Worm (Caenorhabditis elegans) whole organism, young adult: ENCODE measurements around the gene zfp-1.

ENCODE experiments used
- B0019.2 ChIP-seq: fragments of 200-800 bp; sonication (Bioruptor generic); conservative IDR thresholded peaks from 2 replicates; pipeline ENCODE4 v1.3.6; 2022; ENCODE audit warnings: missing genetic modification reagents, missing genetic modification characterization, missing compliant biosample characterization
- C06A6.2 ChIP-seq: fragments of 200-800 bp; sonication (Bioruptor generic); conservative IDR thresholded peaks from 2 replicates; pipeline ENCODE4 v1.3.6; 2022; ENCODE audit warnings: missing genetic modification characterization, missing compliant biosample characterization
- F10E7.11 ChIP-seq: sonication (generic microtip); optimal IDR thresholded peaks from 2 replicates; lab custom pipeline; 2017; ENCODE audit warnings: mild to moderate bottlenecking, missing genetic modification characterization, moderate library complexity, missing compliant biosample characterization
- F39B2.1 ChIP-seq: fragments of 200-800 bp; sonication (Bioruptor generic); IDR thresholded peaks from 2 replicates; pipeline ENCODE4 v1.3.6; 2022; ENCODE audit warnings: missing genetic modification reagents, missing genetic modification characterization, missing compliant biosample characterization
- Y53F4B.3 ChIP-seq: fragments of 200-800 bp; sonication (Bioruptor generic); IDR thresholded peaks from 2 replicates; pipeline ENCODE4 v1.3.6; 2022; ENCODE audit warnings: missing genetic modification reagents, missing genetic modification characterization, missing compliant biosample characterization
- Y53G8AR.9 ChIP-seq: fragments of 200-800 bp; sonication (Bioruptor generic); conservative IDR thresholded peaks from 2 replicates; pipeline ENCODE4 v1.3.6; 2022; ENCODE audit warnings: missing genetic modification reagents, missing genetic modification characterization, missing compliant biosample characterization
- Y67H2A.10 ChIP-seq: fragments of 200-800 bp; sonication (Bioruptor generic); conservative IDR thresholded peaks from 2 replicates; pipeline ENCODE4 v1.3.6; 2022; ENCODE audit warnings: missing genetic modification reagents, missing genetic modification characterization, missing compliant biosample characterization
- Y95B8A.8 ChIP-seq: fragments of 200-800 bp; sonication (Bioruptor generic); IDR thresholded peaks from 2 replicates; pipeline ENCODE4 v1.3.6; 2022; ENCODE audit warnings: missing genetic modification reagents, missing genetic modification characterization, missing compliant biosample characterization
- ama-1 ChIP-seq, 3 experiments: fragments of 150-350 bp in 1 of 3; sonication (generic microtip) in 2 of 3; optimal IDR thresholded peaks; 2 replicates each; lab custom pipeline; 2014 to 2018; ENCODE audit warnings: missing biosample characterization in 2 of 3, missing genetic modification characterization in 2 of 3, missing genetic modification reagents in 2 of 3
- aptf-3 ChIP-seq: fragments of 200-800 bp; sonication (Bioruptor generic); IDR thresholded peaks from 2 replicates; pipeline ENCODE4 v1.3.6; 2022; ENCODE audit warnings: missing genetic modification characterization, missing compliant biosample characterization
- atf-7 ChIP-seq: sonication (generic microtip); optimal IDR thresholded peaks from 2 replicates; lab custom pipeline; 2017; ENCODE audit warnings: mild to moderate bottlenecking, missing genetic modification characterization, missing compliant biosample characterization
- athp-1 ChIP-seq: sonication (generic microtip); optimal IDR thresholded peaks from 2 replicates; lab custom pipeline; 2017; ENCODE audit warnings: mild to moderate bottlenecking, missing genetic modification characterization, missing compliant biosample characterization
- attf-3 ChIP-seq: fragments of 200-800 bp; sonication (Bioruptor generic); conservative IDR thresholded peaks from 2 replicates; pipeline ENCODE4 v1.3.6; 2022; ENCODE audit warnings: missing genetic modification reagents, missing genetic modification characterization, missing compliant biosample characterization
- ccch-3 ChIP-seq: fragments of 200-800 bp; sonication (Bioruptor generic); optimal IDR thresholded peaks from 2 replicates; lab custom pipeline; 2018; ENCODE audit warnings: mild to moderate bottlenecking, missing genetic modification characterization, missing compliant biosample characterization
- ceh-100 ChIP-seq: fragments of 200-800 bp; sonication (Bioruptor generic); IDR thresholded peaks from 2 replicates; pipeline ENCODE4 v1.3.6; 2022; ENCODE audit warnings: missing genetic modification reagents, missing genetic modification characterization, missing compliant biosample characterization
- ceh-27 ChIP-seq: fragments of 200-800 bp; sonication (Bioruptor generic); optimal IDR thresholded peaks from 2 replicates; lab custom pipeline; 2018; ENCODE audit warnings: mild to moderate bottlenecking, missing genetic modification characterization, moderate library complexity, missing compliant biosample characterization
- ceh-40 ChIP-seq: fragments of 200-800 bp; sonication (Bioruptor generic); IDR thresholded peaks from 2 replicates; pipeline ENCODE4 v1.3.6; 2022; ENCODE audit warnings: missing genetic modification characterization, missing compliant biosample characterization
- ceh-91 ChIP-seq: fragments of 200-800 bp; sonication (Bioruptor generic); IDR thresholded peaks from 2 replicates; pipeline ENCODE4 v1.3.6; 2022; ENCODE audit warnings: missing genetic modification reagents, missing genetic modification characterization, missing compliant biosample characterization
- chd-7 ChIP-seq: sonication (generic microtip); optimal IDR thresholded peaks from 2 replicates; lab custom pipeline; 2016; ENCODE audit warnings: mild to moderate bottlenecking, missing genetic modification characterization, moderate library complexity, missing compliant biosample characterization
- dpff-1 ChIP-seq: sonication (generic microtip); optimal IDR thresholded peaks from 2 replicates; lab custom pipeline; 2017; ENCODE audit warnings: mild to moderate bottlenecking, missing genetic modification characterization, missing compliant biosample characterization
- efl-1 ChIP-seq: fragments of 150-350 bp; optimal IDR thresholded peaks from 2 replicates; lab custom pipeline; 2014; ENCODE audit warnings: missing biosample characterization, missing genetic modification reagents, missing genetic modification characterization
- egl-18 ChIP-seq: fragments of 200-800 bp; sonication (Bioruptor generic); IDR thresholded peaks from 2 replicates; pipeline ENCODE4 v1.3.6; 2022; ENCODE audit warnings: missing genetic modification reagents, missing genetic modification characterization, missing compliant biosample characterization
- egrh-3 ChIP-seq: fragments of 200-800 bp; sonication (Bioruptor generic); IDR thresholded peaks from 2 replicates; pipeline ENCODE4 v1.3.6; 2022; ENCODE audit warnings: missing genetic modification reagents, missing genetic modification characterization, missing compliant biosample characterization
- him-1 ChIP-seq: sonication (generic microtip); optimal IDR thresholded peaks from 2 replicates; lab custom pipeline; 2016; ENCODE audit warnings: missing genotype, missing genetic modification reagents, missing genetic modification characterization, missing compliant biosample characterization
- hlh-26 ChIP-seq: fragments of 200-800 bp; sonication (Bioruptor generic); conservative IDR thresholded peaks from 2 replicates; pipeline ENCODE4 v1.3.6; 2022; ENCODE audit warnings: missing genetic modification reagents, missing genetic modification characterization, missing compliant biosample characterization
- hrde-1 ChIP-seq: sonication (generic microtip); optimal IDR thresholded peaks from 2 replicates; lab custom pipeline; 2016; ENCODE audit warnings: missing genetic modification characterization, mild to moderate bottlenecking, missing compliant biosample characterization, moderate library complexity, missing genotype, missing genetic modification reagents, borderline replicate concordance
- let-526 ChIP-seq: fragments of 200-800 bp; sonication (Bioruptor generic); IDR thresholded peaks from 2 replicates; pipeline ENCODE4 v1.3.6; 2022; ENCODE audit warnings: missing genetic modification reagents, missing genetic modification characterization, missing compliant biosample characterization
- let-607 ChIP-seq, 2 experiments: fragments of 200-800 bp in 1 of 2; sonication (Bioruptor generic) in 1 of 2; sonication (generic microtip) in 1 of 2; optimal IDR thresholded peaks; 2 replicates each; lab custom pipeline; 2016 to 2018; ENCODE audit warnings: mild to moderate bottlenecking in 2 of 2, missing compliant biosample characterization in 2 of 2, missing genetic modification characterization in 2 of 2, moderate library complexity in 2 of 2, missing genotype in 1 of 2
- lin-35 ChIP-seq, 3 experiments: fragments of 150-350 bp in 2 of 3; sonication (generic microtip) in 1 of 3; optimal IDR thresholded peaks; 2 replicates each; lab custom pipeline; 2014 to 2018; ENCODE audit warnings: missing biosample characterization in 3 of 3, missing genetic modification characterization in 3 of 3, missing genetic modification reagents in 3 of 3
- lin-54 ChIP-seq: fragments of 200-800 bp; sonication (Bioruptor generic); optimal IDR thresholded peaks from 2 replicates; lab custom pipeline; 2018; ENCODE audit warnings: mild to moderate bottlenecking, missing genetic modification characterization, missing compliant biosample characterization
- lsl-1 ChIP-seq: fragments of 200-800 bp; sonication (Bioruptor generic); optimal IDR thresholded peaks from 2 replicates; lab custom pipeline; 2018; ENCODE audit warnings: mild to moderate bottlenecking, missing genetic modification characterization, moderate library complexity, missing compliant biosample characterization
- lsy-27 ChIP-seq: sonication (generic microtip); optimal IDR thresholded peaks from 2 replicates; lab custom pipeline; 2017; ENCODE audit warnings: missing genetic modification characterization, mild to moderate bottlenecking, missing compliant biosample characterization, antibody characterized with exemption, missing genotype, borderline replicate concordance; ENCODE audit not compliant: insufficient read depth
- madf-3 ChIP-seq: fragments of 200-800 bp; sonication (Bioruptor generic); IDR thresholded peaks from 2 replicates; pipeline ENCODE4 v1.3.6; 2022; ENCODE audit warnings: missing genetic modification reagents, missing genetic modification characterization, missing compliant biosample characterization
- madf-6 ChIP-seq: fragments of 200-800 bp; sonication (Bioruptor generic); IDR thresholded peaks from 2 replicates; pipeline ENCODE4 v1.3.6; 2022; ENCODE audit warnings: missing genetic modification reagents, missing genetic modification characterization, missing compliant biosample characterization
- mel-28 ChIP-seq: sonication (generic microtip); optimal IDR thresholded peaks from 2 replicates; lab custom pipeline; 2016; ENCODE audit warnings: borderline replicate concordance, mild to moderate bottlenecking, missing genetic modification characterization, missing compliant biosample characterization
- mes-4 ChIP-seq: sonication (generic microtip); optimal IDR thresholded peaks from 2 replicates; lab custom pipeline; 2016; ENCODE audit warnings: missing genotype, missing genetic modification characterization, missing compliant biosample characterization
- nfya-1 ChIP-seq: sonication (generic microtip); optimal IDR thresholded peaks from 2 replicates; lab custom pipeline; 2017; ENCODE audit warnings: antibody characterized with exemption, missing compliant biosample characterization, missing genetic modification characterization, borderline replicate concordance; ENCODE audit not compliant: insufficient read depth
- pbrm-1 ChIP-seq: fragments of 200-800 bp; sonication (Bioruptor generic); IDR thresholded peaks from 2 replicates; pipeline ENCODE4 v1.3.6; 2022; ENCODE audit warnings: missing genetic modification reagents, missing genetic modification characterization, missing compliant biosample characterization
- repo-1 ChIP-seq: sonication (generic microtip); optimal IDR thresholded peaks from 2 replicates; lab custom pipeline; 2017; ENCODE audit warnings: mild to moderate bottlenecking, missing genetic modification characterization, missing compliant biosample characterization
- sdz-38 ChIP-seq: sonication (generic microtip); optimal IDR thresholded peaks from 2 replicates; lab custom pipeline; 2016; ENCODE audit warnings: missing genotype, missing genetic modification characterization, missing compliant biosample characterization
- snpc-1.1 ChIP-seq: sonication (generic microtip); optimal IDR thresholded peaks from 2 replicates; lab custom pipeline; 2017; ENCODE audit warnings: missing genetic modification characterization, mild to moderate bottlenecking, missing compliant biosample characterization, antibody characterized with exemption, moderate library complexity, missing genotype, missing genetic modification reagents; ENCODE audit not compliant: insufficient read depth
- snpc-3.4 ChIP-seq: sonication (generic microtip); optimal IDR thresholded peaks from 2 replicates; lab custom pipeline; 2017; ENCODE audit warnings: missing genetic modification characterization, mild to moderate bottlenecking, missing compliant biosample characterization, antibody characterized with exemption, moderate library complexity, missing genotype, missing genetic modification reagents
- tbp1 ChIP-seq: fragments of 200-800 bp; sonication (Bioruptor generic); optimal IDR thresholded peaks from 2 replicates; lab custom pipeline; 2018; ENCODE audit warnings: mild to moderate bottlenecking, missing genetic modification characterization, missing compliant biosample characterization
- tlf-1 ChIP-seq: fragments of 200-800 bp; sonication (Bioruptor generic); optimal IDR thresholded peaks from 2 replicates; lab custom pipeline; 2018; ENCODE audit warnings: mild to moderate bottlenecking, missing genetic modification characterization, missing compliant biosample characterization
- ztf-26 ChIP-seq: sonication (generic microtip); optimal IDR thresholded peaks from 2 replicates; lab custom pipeline; 2017; ENCODE audit warnings: missing genetic modification characterization, missing compliant biosample characterization
- ztf-6 ChIP-seq: fragments of 200-800 bp; sonication (Bioruptor generic); IDR thresholded peaks from 2 replicates; pipeline ENCODE4 v1.3.6; 2022; ENCODE audit warnings: missing genetic modification reagents, missing genetic modification characterization, missing compliant biosample characterization

The zfp-1 gene

DNA sequence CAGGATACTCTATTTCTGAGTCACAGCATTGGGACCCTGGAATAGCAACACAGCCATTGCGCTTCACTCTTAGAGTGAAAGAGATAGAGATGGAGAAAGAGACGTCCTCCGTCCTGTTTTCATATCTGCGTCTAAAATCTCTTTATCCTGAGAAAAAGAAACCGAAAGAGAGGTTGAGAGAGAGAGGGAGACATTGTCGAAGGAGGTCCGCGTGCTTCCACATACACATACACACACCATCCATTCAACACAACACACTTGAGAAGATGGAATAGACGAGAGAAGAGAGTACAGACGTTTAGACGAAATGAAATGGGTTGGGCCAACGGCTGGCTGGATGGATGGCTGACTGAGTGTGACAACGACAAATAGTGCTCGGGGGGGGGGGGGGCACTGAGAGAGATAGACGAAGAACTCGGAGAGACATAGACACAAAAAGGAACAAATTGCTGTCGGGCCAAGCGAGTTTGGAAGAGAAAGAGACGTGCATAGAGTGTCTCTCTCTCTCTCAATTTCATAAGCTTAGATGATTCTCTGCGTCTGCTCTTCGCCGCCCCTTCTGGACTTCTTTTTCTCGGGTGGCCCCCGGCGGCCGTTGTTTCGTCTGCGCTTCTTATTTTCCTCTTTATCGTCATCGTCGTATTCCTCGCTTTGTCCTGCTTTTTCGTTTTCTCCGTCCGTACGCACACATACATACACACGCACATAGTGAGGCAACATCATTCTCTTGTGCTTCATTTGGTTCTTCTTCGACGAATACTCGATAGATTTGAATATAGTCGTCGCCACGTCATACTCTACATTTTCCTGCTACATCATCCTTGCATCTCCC lies 8.8 kb downstream of the zfp-1 start, which contains the start of gene F54F2.6 (continued):
- TF ChIP-seq dpff-1 (tag; lab: Kevin White, UChicago): peak; percentile 20
- TF ChIP-seq mes-4 (tag; lab: Kevin White, UChicago): no peak
- TF ChIP-seq Y67H2A.10 (GFP tag; lab: Robert Waterston, UW): no peak
- TF ChIP-seq repo-1 (tag; lab: Kevin White, UChicago): peak; percentile 57
- TF ChIP-seq snpc-1.1: no peak
- no peak for TF ChIP-seq ceh-100 (GFP tag; lab: Robert Waterston, UW)
- peak; percentile 16 for TF ChIP-seq tlf-1 (GFP tag; lab: Kevin White, UChicago)
- TF ChIP-seq ceh-27 (GFP tag; lab: Kevin White, UChicago): peak; percentile 88
- no peak for TF ChIP-seq ceh-91
- peak; percentile 57 for TF ChIP-seq C06A6.2 (GFP tag; lab: Robert Waterston, UW)
- TF ChIP-seq egrh-3 (GFP tag; lab: Robert Waterston, UW): peak; percentile 83
- no peak for TF ChIP-seq ccch-3 (GFP tag; lab: Kevin White, UChicago)
- no peak for TF ChIP-seq let-526 (GFP tag; lab: Robert Waterston, UW)
- no peak for TF ChIP-seq snpc-3.4
- TF ChIP-seq atf-7 (tag; lab: Kevin White, UChicago): peak; percentile 81
- no peak for TF ChIP-seq ceh-40
- TF ChIP-seq ztf-26 (tag; lab: Kevin White, UChicago): peak; percentile 51
- no peak for TF ChIP-seq him-1
- TF ChIP-seq attf-3 (GFP tag; lab: Robert Waterston, UW): no peak
- TF ChIP-seq madf-6 (GFP tag; lab: Robert Waterston, UW): no peak
- peak; percentile 82 for TF ChIP-seq chd-7
- TF ChIP-seq sdz-38 (tag; lab: Kevin White, UChicago): no peak
- TF ChIP-seq ama-1 (optimal IDR thresholded peaks at IDR 0.05; lab: Kevin White, UChicago): no peak
- peak in 1 of 2 experiments; percentile 23 for TF ChIP-seq ama-1 (GFP tag; optimal IDR thresholded peaks at IDR 0.05; lab: Kevin White, UChicago)
- TF ChIP-seq Y53F4B.3 (GFP tag; lab: Robert Waterston, UW): no peak
- TF ChIP-seq F39B2.1: no peak
- TF ChIP-seq tbp1: no peak
- TF ChIP-seq Y95B8A.8 (GFP tag; lab: Robert Waterston, UW): no peak
- no peak for TF ChIP-seq ztf-6
- TF ChIP-seq F10E7.11 (tag; lab: Kevin White, UChicago): peak; percentile 9
- no peak for TF ChIP-seq mel-28 (tag; lab: Kevin White, UChicago)
- no peak for TF ChIP-seq efl-1 (GFP tag; lab: Kevin White, UChicago)
- no peak for TF ChIP-seq aptf-3 (GFP tag; lab: Robert Waterston, UW)
- 0 out of 2 replicates have a peak, but pooled peaks have one; percentile 8 for TF ChIP-seq egl-18 (GFP tag; lab: Robert Waterston, UW)
- TF ChIP-seq Y53G8AR.9: no peak; the same call in 1 of the 2 replicates
- TF ChIP-seq lin-35 (GFP tag; optimal IDR thresholded peaks at IDR 0.05; lab: Kevin White, UChicago): peak in 1 of 3 experiments; percentile 78
- no peak for TF ChIP-seq hrde-1 (tag; lab: Kevin White, UChicago)
- TF ChIP-seq athp-1 (tag; lab: Kevin White, UChicago): peak; percentile 1
- no peak for TF ChIP-seq hlh-26
- TF ChIP-seq nfya-1 (tag; lab: Kevin White, UChicago): no peak
- TF ChIP-seq lin-54 (GFP tag; lab: Kevin White, UChicago): peak; percentile 36
- TF ChIP-seq madf-3 (GFP tag; lab: Robert Waterston, UW): no peak
- TF ChIP-seq pbrm-1: 0 out of 2 replicates have a peak, but pooled peaks have one; percentile 10
- TF ChIP-seq lsy-27 (tag; lab: Kevin White, UChicago): no peak
- peak in 1 of 2 experiments; percentile 36 for TF ChIP-seq let-607 (tag; optimal IDR thresholded peaks at IDR 0.05; lab: Kevin White, UChicago)
- TF ChIP-seq B0019.2: no peak
- TF ChIP-seq lsl-1: no peak
